Fruit fly (Drosophila melanogaster) whole organism, embryonic: ENCODE results near the gene SsRbeta.

Experiments
- CG10366 ChIP-seq: fragments of 200-800 bp; sonication (Bioruptor generic); IDR thresholded peaks from 2 replicates; pipeline ENCODE4 v1.3.6; 2022; ENCODE audit warnings: missing biosample characterization, missing genetic modification characterization
- CG11504 ChIP-seq: fragments of 200-800 bp; sonication (Bioruptor generic); optimal IDR thresholded peaks from 3 replicates; lab custom pipeline; 2019; ENCODE audit warnings: missing biosample characterization, mild to moderate bottlenecking, missing genetic modification characterization, moderate library complexity
- CG11696 ChIP-seq: fragments of 200-800 bp; sonication (Bioruptor generic); IDR thresholded peaks from 2 replicates; pipeline ENCODE4 v1.3.6; 2022; ENCODE audit warnings: missing biosample characterization, missing genetic modification characterization
- CG11723 ChIP-seq: fragments of 200-800 bp; sonication (Bioruptor generic); optimal IDR thresholded peaks from 2 replicates; lab custom pipeline; 2017; ENCODE audit warnings: missing biosample characterization, mild to moderate bottlenecking, missing genetic modification characterization
- CG12104 ChIP-seq: fragments of 200-800 bp; sonication (Bioruptor generic); optimal IDR thresholded peaks from 3 replicates; lab custom pipeline; 2016; ENCODE audit warnings: missing biosample characterization, missing genetic modification characterization
- CG12391 ChIP-seq: fragments of 200-800 bp; sonication (Bioruptor generic); optimal IDR thresholded peaks from 3 replicates; lab custom pipeline; 2018; ENCODE audit warnings: missing biosample characterization, mild to moderate bottlenecking, missing genetic modification characterization, moderate library complexity
- CG12659 ChIP-seq: fragments of 200-800 bp; sonication (Bioruptor generic); optimal IDR thresholded peaks from 3 replicates; lab custom pipeline; 2017; ENCODE audit warnings: mild to moderate bottlenecking, missing biosample characterization, missing genetic modification reagents, missing genetic modification characterization
- CG16779 ChIP-seq: fragments of 200-800 bp; sonication (Bioruptor generic); IDR thresholded peaks from 2 replicates; pipeline ENCODE4 v1.3.6; 2022; ENCODE audit warnings: missing biosample characterization, missing genetic modification characterization
- CG30020 ChIP-seq: fragments of 200-800 bp; optimal IDR thresholded peaks from 2 replicates; lab custom pipeline; 2019; ENCODE audit warnings: missing biosample characterization, mild to moderate bottlenecking, missing genetic modification characterization, moderate library complexity
- CG3407 ChIP-seq: fragments of 200-800 bp; sonication (Bioruptor generic); optimal IDR thresholded peaks from 2 replicates; lab custom pipeline; 2018; ENCODE audit warnings: missing biosample characterization, mild to moderate bottlenecking, missing genetic modification characterization
- CG3838 ChIP-seq: fragments of 200-800 bp; sonication (Bioruptor generic); optimal IDR thresholded peaks from 3 replicates; lab custom pipeline; 2016; ENCODE audit warnings: missing biosample characterization, missing genetic modification characterization
- CG4707 ChIP-seq: fragments of 200-800 bp; sonication (Bioruptor generic); optimal IDR thresholded peaks from 2 replicates; lab custom pipeline; 2018; ENCODE audit warnings: missing biosample characterization, mild to moderate bottlenecking, missing genetic modification characterization, moderate library complexity
- CG6272 ChIP-seq: fragments of 200-800 bp; sonication (Bioruptor generic); IDR thresholded peaks from 2 replicates; pipeline ENCODE4 v1.3.6; 2022; ENCODE audit warnings: missing biosample characterization, missing genetic modification characterization
- CG6765 ChIP-seq: fragments of 200-800 bp; sonication (Bioruptor generic); optimal IDR thresholded peaks from 3 replicates; lab custom pipeline; 2017; ENCODE audit warnings: missing biosample characterization, mild to moderate bottlenecking, missing genetic modification characterization
- CG8765 ChIP-seq: fragments of 200-800 bp; sonication (Bioruptor generic); IDR thresholded peaks from 2 replicates; pipeline ENCODE4 v1.3.6; 2022; ENCODE audit warnings: missing biosample characterization, missing genetic modification characterization
- CG9215 ChIP-seq: fragments of 200-800 bp; sonication (Bioruptor generic); IDR thresholded peaks from 2 replicates; pipeline ENCODE4 v1.3.6; 2022; ENCODE audit warnings: missing biosample characterization, missing genetic modification characterization
- CG9817 ChIP-seq: fragments of 200-800 bp; sonication (Bioruptor generic); optimal IDR thresholded peaks from 2 replicates; lab custom pipeline; 2018; ENCODE audit warnings: missing biosample characterization, mild to moderate bottlenecking, missing genetic modification characterization, moderate library complexity
- D19A ChIP-seq: fragments of 200-800 bp; optimal IDR thresholded peaks from 3 replicates; lab custom pipeline; 2019; ENCODE audit warnings: missing biosample characterization, mild to moderate bottlenecking, missing genetic modification characterization, moderate library complexity
- Dek ChIP-seq: fragments of 200-800 bp; sonication (Bioruptor generic); optimal IDR thresholded peaks from 3 replicates; lab custom pipeline; 2019; ENCODE audit warnings: missing biosample characterization, mild to moderate bottlenecking, missing genetic modification characterization, moderate library complexity
- Doc2 ChIP-seq: fragments of 200-800 bp; sonication (Bioruptor generic); IDR thresholded peaks from 2 replicates; pipeline ENCODE4 v1.3.6; 2022; ENCODE audit warnings: missing biosample characterization, missing genetic modification characterization
- HmgD ChIP-seq: fragments of 200-800 bp; sonication (Bioruptor generic); optimal IDR thresholded peaks from 3 replicates; lab custom pipeline; 2016; ENCODE audit warnings: missing biosample characterization, missing genetic modification characterization
- HmgZ ChIP-seq: fragments of 200-800 bp; sonication (Bioruptor generic); optimal IDR thresholded peaks from 2 replicates; lab custom pipeline; 2018; ENCODE audit warnings: missing biosample characterization, mild to moderate bottlenecking, missing genetic modification characterization
- Hr78 ChIP-seq, 2 experiments: fragments of 200-800 bp in 1 of 2; fragments of >200 bp in 1 of 2; sonication (Bioruptor generic) in 1 of 2; optimal IDR thresholded peaks; 2 replicates each; lab custom pipeline; 2017 to 2019; ENCODE audit warnings: missing biosample characterization in 2 of 2, missing genetic modification characterization in 2 of 2, mild to moderate bottlenecking in 1 of 2, moderate library complexity in 1 of 2
- Ravus ChIP-seq: fragments of 200-800 bp; sonication (Bioruptor generic); IDR thresholded peaks from 2 replicates; pipeline ENCODE4 v1.3.6; 2022; ENCODE audit warnings: missing biosample characterization, missing genetic modification characterization
- Side ChIP-seq: fragments of 200-800 bp; sonication (Bioruptor generic); optimal IDR thresholded peaks from 2 replicates; lab custom pipeline; 2016; ENCODE audit warnings: missing biosample characterization, missing genetic modification characterization
- abd-A ChIP-seq: fragments of 200-800 bp; sonication (Bioruptor generic); optimal IDR thresholded peaks from 3 replicates; lab custom pipeline; 2019; ENCODE audit warnings: missing biosample characterization, mild to moderate bottlenecking, missing genetic modification characterization, moderate library complexity
- ap ChIP-seq: fragments of 200-800 bp; sonication (Bioruptor generic); IDR thresholded peaks from 2 replicates; pipeline ENCODE4 v1.3.6; 2022; ENCODE audit warnings: missing biosample characterization, missing genetic modification characterization
- corto ChIP-seq: fragments of 200-800 bp; sonication (Bioruptor generic); optimal IDR thresholded peaks from 2 replicates; lab custom pipeline; 2016; ENCODE audit warnings: missing biosample characterization, mild to moderate bottlenecking, missing genetic modification characterization, moderate library complexity
- crp ChIP-seq, 2 experiments: fragments of 200-800 bp; sonication (Bioruptor generic); optimal IDR thresholded peaks; 2 replicates in 1 of 2; 3 replicates in 1 of 2; lab custom pipeline; 2017; ENCODE audit warnings: missing biosample characterization in 2 of 2, missing genetic modification characterization in 2 of 2, mild to moderate bottlenecking in 1 of 2, moderate library complexity in 1 of 2
- danr ChIP-seq: fragments of 200-800 bp; sonication (Bioruptor generic); IDR thresholded peaks from 2 replicates; pipeline ENCODE4 v1.3.6; 2022; ENCODE audit warnings: missing biosample characterization, missing genetic modification characterization
- dysf ChIP-seq: fragments of 200-800 bp; sonication (Bioruptor generic); IDR thresholded peaks from 3 replicates; pipeline ENCODE4 v1.3.6; 2022; ENCODE audit warnings: missing biosample characterization, missing genetic modification characterization
- gcm2 ChIP-seq: fragments of 200-800 bp; sonication (Bioruptor generic); optimal IDR thresholded peaks from 2 replicates; lab custom pipeline; 2016; ENCODE audit warnings: missing biosample characterization, missing genetic modification characterization
- grau ChIP-seq: fragments of 200-800 bp; optimal IDR thresholded peaks from 3 replicates; lab custom pipeline; 2019; ENCODE audit warnings: missing biosample characterization, mild to moderate bottlenecking, missing genetic modification characterization, moderate library complexity
- insv ChIP-seq, 2 experiments: fragments of 200-800 bp; sonication (Bioruptor generic); optimal IDR thresholded peaks; 3 replicates each; lab custom pipeline; 2016 to 2018; ENCODE audit warnings: missing biosample characterization in 2 of 2, missing genetic modification characterization in 2 of 2
- jing ChIP-seq: fragments of 200-800 bp; sonication (Bioruptor generic); optimal IDR thresholded peaks from 2 replicates; lab custom pipeline; 2018; ENCODE audit warnings: missing biosample characterization, mild to moderate bottlenecking, missing genetic modification characterization
- kah ChIP-seq: fragments of 200-800 bp; sonication (Bioruptor generic); optimal IDR thresholded peaks from 2 replicates; lab custom pipeline; 2018; ENCODE audit warnings: missing biosample characterization, mild to moderate bottlenecking, missing genetic modification characterization
- nom ChIP-seq: fragments of 200-800 bp; sonication (Bioruptor generic); optimal IDR thresholded peaks from 2 replicates; lab custom pipeline; 2017; ENCODE audit warnings: missing biosample characterization, missing genetic modification characterization, mild to moderate bottlenecking, moderate library complexity, missing genetic modification reagents
- org-1 ChIP-seq: fragments of 200-800 bp; sonication (Bioruptor generic); optimal IDR thresholded peaks from 2 replicates; lab custom pipeline; 2017; ENCODE audit warnings: missing biosample characterization, missing genetic modification characterization
- otp ChIP-seq: fragments of 200-800 bp; sonication (Bioruptor generic); IDR thresholded peaks from 3 replicates; pipeline ENCODE4, ENCODE4 v1.3.6; 2022; ENCODE audit warnings: missing biosample characterization, missing genetic modification characterization
- phol ChIP-seq: fragments of 200-800 bp; sonication (Bioruptor generic); optimal IDR thresholded peaks from 3 replicates; lab custom pipeline; 2018; ENCODE audit warnings: missing biosample characterization, mild to moderate bottlenecking, missing genetic modification characterization, moderate library complexity
- salm ChIP-seq: fragments of 200-800 bp; sonication (Bioruptor generic); optimal IDR thresholded peaks from 2 replicates; lab custom pipeline; 2018; ENCODE audit warnings: missing biosample characterization, mild to moderate bottlenecking, missing genetic modification characterization
- schlank ChIP-seq: fragments of 200-800 bp; sonication (Bioruptor generic); optimal IDR thresholded peaks from 2 replicates; lab custom pipeline; 2018; ENCODE audit warnings: missing biosample characterization, mild to moderate bottlenecking, missing genetic modification characterization
- seq ChIP-seq: fragments of 200-800 bp; sonication (Bioruptor generic); IDR thresholded peaks from 2 replicates; pipeline ENCODE4 v1.3.6; 2022; ENCODE audit warnings: missing biosample characterization, missing genetic modification characterization
- sob ChIP-seq: fragments of 200-800 bp; sonication (Bioruptor generic); IDR thresholded peaks from 2 replicates; pipeline ENCODE4 v1.3.6; 2022; ENCODE audit warnings: missing biosample characterization, missing genetic modification characterization
- ssp ChIP-seq: fragments of 200-800 bp; sonication (Bioruptor generic); IDR thresholded peaks from 2 replicates; pipeline ENCODE4 v1.3.6; 2022; ENCODE audit warnings: missing biosample characterization, missing genetic modification characterization
- tna ChIP-seq: fragments of 200-800 bp; sonication (Bioruptor generic); IDR thresholded peaks from 2 replicates; pipeline ENCODE4 v1.3.6; 2022; ENCODE audit warnings: missing biosample characterization, missing genetic modification characterization; ENCODE audit not compliant: partially characterized antibody
- tup ChIP-seq: fragments of 200-800 bp; sonication (Bioruptor generic); optimal IDR thresholded peaks from 2 replicates; lab custom pipeline; 2016; ENCODE audit warnings: missing biosample characterization, mild to moderate bottlenecking, missing genetic modification characterization, moderate library complexity
- tx ChIP-seq: fragments of 200-800 bp; sonication (Bioruptor generic); optimal IDR thresholded peaks from 2 replicates; lab custom pipeline; 2016; ENCODE audit warnings: missing biosample characterization, missing genetic modification characterization
- zen2 ChIP-seq: fragments of 200-800 bp; sonication (Bioruptor generic); IDR thresholded peaks from 3 replicates; pipeline ENCODE4 v1.3.6; 2022; ENCODE audit warnings: missing biosample characterization, missing genetic modification characterization; ENCODE audit not compliant: partially characterized antibody

Gene SsRbeta

DNA sequence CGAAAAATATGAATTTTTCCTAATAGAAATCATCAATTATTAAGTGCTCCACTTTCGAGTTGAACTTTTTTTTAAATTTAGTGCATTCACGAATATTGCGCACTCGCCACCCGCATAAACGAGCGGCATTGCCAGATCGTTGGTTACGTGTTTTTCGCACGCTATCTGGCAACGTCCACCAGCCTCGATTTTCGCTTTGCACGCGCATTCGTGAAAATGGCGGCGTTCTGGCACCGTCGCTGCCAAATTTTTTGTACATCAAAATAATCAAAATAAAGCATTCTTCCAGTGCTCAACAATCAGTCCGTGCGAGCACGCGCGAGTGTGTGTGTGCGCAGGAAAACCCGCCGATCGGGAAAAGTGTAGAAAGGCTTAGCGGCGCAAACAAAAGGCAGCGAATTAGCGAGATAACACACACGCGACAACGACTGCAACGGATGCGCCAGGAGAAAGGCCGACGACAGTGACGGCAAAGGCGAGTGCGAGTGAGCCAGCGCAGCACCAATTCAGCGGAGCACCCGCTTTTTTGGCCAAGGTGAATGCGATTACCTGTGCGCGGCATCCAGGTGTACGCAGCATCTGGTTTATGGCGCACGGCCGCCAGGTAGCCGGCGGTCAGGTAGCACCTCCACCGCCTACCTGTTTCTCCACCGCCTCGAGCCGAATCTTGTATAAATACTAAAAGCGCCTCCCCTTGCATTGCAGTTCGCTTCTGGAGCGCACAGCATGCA, 15.6 kb upstream of the SsRbeta start (continued):
- TF ChIP-seq CG30020 (tag; lab: Kevin White, UChicago) (peak; percentile 59), schlank (tag; lab: Kevin White, UChicago) (peak; percentile 60), Dek (peak; percentile 78), grau (tag; lab: Kevin White, UChicago) (peak; percentile 82), tna (peak; percentile 18; the same call in 1 of the 2 replicates), ap (GFP tag; lab: Robert Waterston, UW) (peak; percentile 57), crp (GFP tag; optimal IDR thresholded peaks at IDR 0.05; lab: Kevin White, UChicago) (peak in 1 of 2 experiments; percentile 32), phol (tag; lab: Kevin White, UChicago) (peak; percentile 100), HmgZ (peak; percentile 92), jing (no peak), Side (peak; percentile 89), org-1 (peak; percentile 76), CG3407 (GFP tag; lab: Kevin White, UChicago) (peak; percentile 66), CG4707 (no peak), HmgD (GFP tag; lab: Kevin White, UChicago) (peak; percentile 74), CG16779 (no peak), tup (GFP tag; lab: Kevin White, UChicago) (peak; percentile 75), tx (GFP tag; lab: Kevin White, UChicago) (peak; percentile 83), salm (tag; lab: Kevin White, UChicago) (peak; percentile 41), nom (peak; percentile 73), seq (peak; percentile 83), CG9817 (peak; percentile 79), CG11696 (GFP tag; lab: Robert Waterston, UW) (peak; percentile 56), sob (GFP tag; lab: Robert Waterston, UW) (peak; percentile 89), danr (peak; percentile 49; the same call in 1 of the 2 replicates), CG8765 (GFP tag; lab: Robert Waterston, UW) (peak; percentile 54), dysf (GFP tag; lab: Robert Waterston, UW) (peak; percentile 85), corto (peak; percentile 63), Hr78 (GFP tag; optimal IDR thresholded peaks at IDR 0.05; lab: Kevin White, UChicago) (no peak), CG11504 (no peak), CG12391 (tag; lab: Kevin White, UChicago) (peak; percentile 90), CG11723 (peak; percentile 75), insv (GFP tag; optimal IDR thresholded peaks at IDR 0.05; lab: Kevin White, UChicago) (peak; percentile 12 to 65), ssp (GFP tag; lab: Robert Waterston, UW) (peak; percentile 4), CG6765 (GFP tag; lab: Kevin White, UChicago) (peak; percentile 71), CG12104 (GFP tag; lab: Kevin White, UChicago) (peak; percentile 89), kah (GFP tag; lab: Kevin White, UChicago) (peak; percentile 45), D19A (tag; lab: Kevin White, UChicago) (peak; percentile 66), Ravus (GFP tag; lab: Robert Waterston, UW) (no peak; the same call in 1 of the 2 replicates), CG10366 (GFP tag; lab: Robert Waterston, UW) (peak; percentile 80), CG12659 (peak; percentile 98), otp (GFP tag; lab: Robert Waterston, UW) (no peak; the same call in 2 of the 3 replicates), gcm2 (GFP tag; lab: Kevin White, UChicago) (no peak), zen2 (GFP tag; lab: Robert Waterston, UW) (no peak; the same call in 2 of the 3 replicates), Doc2 (GFP tag; lab: Robert Waterston, UW) (no peak), CG3838 (GFP tag; lab: Kevin White, UChicago) (peak; percentile 46), CG6272 (GFP tag; lab: Robert Waterston, UW) (peak; percentile 51), CG9215 (GFP tag; lab: Robert Waterston, UW) (no peak; the same call in 1 of the 2 replicates), abd-A (tag; lab: Kevin White, UChicago) (no peak)
